Fruit fly (Drosophila melanogaster): Measurements from ENCODE around the gene CG42374.

DNA sequence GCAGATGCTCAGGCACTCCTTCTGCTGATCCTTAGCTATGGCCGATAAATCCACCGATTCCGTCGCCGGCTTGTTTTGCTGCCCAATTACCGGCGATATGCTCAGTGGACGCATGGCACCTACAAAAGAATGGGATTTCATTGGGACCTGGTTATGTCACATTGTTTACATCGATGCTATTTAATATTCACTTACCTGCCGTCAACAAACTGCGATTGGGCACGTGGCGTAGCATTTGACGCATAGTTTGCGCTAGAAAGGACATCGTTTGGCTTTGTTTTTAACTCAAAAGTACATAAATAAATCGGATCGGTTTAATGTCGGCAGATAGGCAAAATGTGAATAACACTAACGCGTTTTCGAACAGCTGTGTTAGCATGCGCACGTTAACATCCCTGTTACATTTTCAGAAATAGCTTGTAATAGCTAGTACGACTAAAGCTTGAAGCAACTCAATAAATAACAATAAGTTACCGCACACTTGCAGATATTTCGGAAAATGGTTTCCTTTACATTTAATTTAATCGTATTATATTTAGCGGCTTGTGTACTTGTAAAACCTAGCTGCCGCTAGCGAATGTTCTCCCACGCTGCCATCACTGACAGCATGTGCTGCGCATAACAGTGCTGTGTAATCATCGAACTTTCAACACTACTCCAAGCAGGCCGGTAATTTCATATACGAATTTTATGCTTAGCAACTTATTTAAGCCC, 8.7 kb upstream of the CG42374 start, which contains the start of the genes mRpL21 and rept:
- peak in 1 of 2 experiments; percentile 25 for TF ChIP-seq CTCF (optimal IDR thresholded peaks at IDR 0.05)
- TF ChIP-seq CG8478 (optimal IDR thresholded peaks at IDR 0.05) = no peak

Data from S2 (cell line).